Fruit fly (Drosophila melanogaster) whole organism, wandering third instar larva: ENCODE data around the gene Fum1.

Experiments
- Abd-B ChIP-seq: fragments of >200 bp; optimal IDR thresholded peaks from 2 replicates; lab custom pipeline; 2017; ENCODE audit warnings: missing biosample characterization, missing genetic modification characterization
- CG32264 ChIP-seq: fragments of 200-800 bp; sonication (Bioruptor generic); optimal IDR thresholded peaks from 2 replicates; lab custom pipeline; 2016; ENCODE audit warnings: missing biosample characterization, missing genetic modification characterization
- CG9705 ChIP-seq: fragments of 200-800 bp; sonication (Bioruptor generic); optimal IDR thresholded peaks from 2 replicates; lab custom pipeline; 2018; ENCODE audit warnings: missing biosample characterization, mild to moderate bottlenecking, missing genetic modification characterization
- CrebA ChIP-seq: fragments of 200-800 bp; sonication (Bioruptor generic); optimal IDR thresholded peaks from 2 replicates; lab custom pipeline; 2016; ENCODE audit warnings: missing biosample characterization, mild to moderate bottlenecking, missing genetic modification characterization, borderline replicate concordance
- Dfd ChIP-seq: fragments of >200 bp; optimal IDR thresholded peaks from 2 replicates; lab custom pipeline; 2017; ENCODE audit warnings: missing biosample characterization, missing genetic modification characterization
- Dif ChIP-seq: fragments of 200-275, 200-300 bp; sonication (Bioruptor generic); optimal IDR thresholded peaks from 2 replicates; lab custom pipeline; 2018; ENCODE audit warnings: missing biosample characterization, missing genetic modification characterization; ENCODE audit not compliant: partially characterized antibody
- GATAd ChIP-seq: sonication (Bioruptor generic); optimal IDR thresholded peaks from 2 replicates; lab custom pipeline; 2016; ENCODE audit warnings: missing biosample characterization, missing genetic modification characterization
- HLH106 ChIP-seq: fragments of 200-800 bp; optimal IDR thresholded peaks from 3 replicates; lab custom pipeline; 2019; ENCODE audit warnings: missing biosample characterization, mild to moderate bottlenecking, missing genetic modification characterization, moderate library complexity
- Hnf4 ChIP-seq: fragments of 200-800 bp; sonication (Bioruptor generic); optimal IDR thresholded peaks from 2 replicates; lab custom pipeline; 2016; ENCODE audit warnings: missing biosample characterization, mild to moderate bottlenecking, missing genetic modification characterization
- Hr78 ChIP-seq: fragments of >200 bp; optimal IDR thresholded peaks from 2 replicates; lab custom pipeline; 2017; ENCODE audit warnings: missing biosample characterization, missing genetic modification characterization
- Hr83 ChIP-seq: fragments of 200-300 bp; sonication (Bioruptor generic); optimal IDR thresholded peaks from 2 replicates; lab custom pipeline; 2016; ENCODE audit warnings: missing biosample characterization, mild to moderate bottlenecking, missing genetic modification characterization, moderate library complexity; ENCODE audit not compliant: poor library complexity, severe bottlenecking
- Jra ChIP-seq: sonication (Bioruptor generic); optimal IDR thresholded peaks from 2 replicates; lab custom pipeline; 2016; ENCODE audit warnings: missing biosample characterization, missing genetic modification characterization
- Mio ChIP-seq: sonication (Bioruptor generic); optimal IDR thresholded peaks from 2 replicates; lab custom pipeline; 2016; ENCODE audit warnings: missing biosample characterization, missing genetic modification characterization
- Myc ChIP-seq: fragments of >200 bp; optimal IDR thresholded peaks from 2 replicates; lab custom pipeline; 2017
- N ChIP-seq: fragments of >200 bp; optimal IDR thresholded peaks from 2 replicates; lab custom pipeline; 2018; ENCODE audit warnings: missing biosample characterization, missing external identifiers, missing genetic modification characterization
- OdsH ChIP-seq: fragments of 200-800 bp; sonication (Bioruptor generic); optimal IDR thresholded peaks from 2 replicates; lab custom pipeline; 2016; ENCODE audit warnings: missing biosample characterization, mild to moderate bottlenecking, missing genetic modification characterization
- Rel ChIP-seq, 2 experiments: fragments of 200-800 bp; sonication (Bioruptor generic) in 1 of 2; optimal IDR thresholded peaks; 2 replicates in 1 of 2; 3 replicates in 1 of 2; lab custom pipeline; 2016 to 2019; ENCODE audit warnings: mild to moderate bottlenecking in 2 of 2, missing biosample characterization in 2 of 2, missing genetic modification characterization in 2 of 2, moderate library complexity in 1 of 2
- Sp1 ChIP-seq: fragments of 200-800 bp; sonication (Bioruptor generic); optimal IDR thresholded peaks from 3 replicates; lab custom pipeline; 2019; ENCODE audit warnings: missing biosample characterization, mild to moderate bottlenecking, missing genetic modification characterization, moderate library complexity
- Vsx2 ChIP-seq: fragments of 200-300, 225-300 bp; sonication (Bioruptor generic); optimal IDR thresholded peaks from 2 replicates; lab custom pipeline; 2018; ENCODE audit warnings: missing biosample characterization, missing genetic modification characterization; ENCODE audit not compliant: partially characterized antibody
- br ChIP-seq: fragments of 200-800 bp; sonication (Bioruptor generic); optimal IDR thresholded peaks from 2 replicates; lab custom pipeline; 2016; ENCODE audit warnings: missing biosample characterization, missing genetic modification characterization
- brk ChIP-seq: fragments of 200-800 bp; sonication (Bioruptor generic); optimal IDR thresholded peaks from 2 replicates; lab custom pipeline; 2016; ENCODE audit warnings: missing biosample characterization, mild to moderate bottlenecking, missing genetic modification characterization
- dl ChIP-seq, 2 experiments: fragments of 175-275, 200-275 bp in 1 of 2; fragments of 200-275 bp in 1 of 2; sonication (Bioruptor generic); optimal IDR thresholded peaks; lab custom pipeline; 2018; ENCODE audit warnings: mild to moderate bottlenecking in 2 of 2, missing biosample characterization in 2 of 2, missing genetic modification characterization in 2 of 2, moderate library complexity in 2 of 2; ENCODE audit not compliant: partially characterized antibody in 2 of 2, insufficient read depth in 1 of 2
- dmrt93B ChIP-seq: fragments of 200-800 bp; sonication (Bioruptor generic); optimal IDR thresholded peaks from 2 replicates; lab custom pipeline; 2018; ENCODE audit warnings: missing biosample characterization, mild to moderate bottlenecking, missing genetic modification characterization
- dsf ChIP-seq: sonication (Bioruptor generic); optimal IDR thresholded peaks from 2 replicates; lab custom pipeline; 2016; ENCODE audit warnings: missing biosample characterization, missing genetic modification characterization, borderline replicate concordance
- ey ChIP-seq: fragments of 200-800 bp; sonication (Bioruptor generic); optimal IDR thresholded peaks from 2 replicates; lab custom pipeline; 2016; ENCODE audit warnings: missing biosample characterization, missing genetic modification characterization
- foxo ChIP-seq, 2 experiments: fragments of 200-800 bp; sonication (Bioruptor generic); optimal IDR thresholded peaks; 2 replicates in 1 of 2; 3 replicates in 1 of 2; lab custom pipeline; 2016 to 2017; ENCODE audit warnings: missing biosample characterization in 2 of 2, missing genetic modification characterization in 2 of 2
- fru ChIP-seq: fragments of 200-800 bp; sonication (Bioruptor generic); optimal IDR thresholded peaks from 3 replicates; lab custom pipeline; 2016; ENCODE audit warnings: missing biosample characterization, mild to moderate bottlenecking, missing genetic modification characterization
- h ChIP-seq: fragments of 200-800 bp; sonication (Bioruptor generic); optimal IDR thresholded peaks from 3 replicates; lab custom pipeline; 2016; ENCODE audit warnings: missing biosample characterization, mild to moderate bottlenecking, missing genetic modification characterization
- jim ChIP-seq: fragments of 175-275, 200-325 bp; sonication (Bioruptor generic); optimal IDR thresholded peaks from 2 replicates; lab custom pipeline; 2016; ENCODE audit warnings: missing biosample characterization, mild to moderate bottlenecking, missing genetic modification characterization
- lola ChIP-seq: fragments of >200 bp; optimal IDR thresholded peaks from 2 replicates; lab custom pipeline; 2017; ENCODE audit warnings: missing biosample characterization, missing genetic modification characterization
- pan ChIP-seq: fragments of >200 bp; optimal IDR thresholded peaks from 2 replicates; lab custom pipeline; 2017
- psq ChIP-seq: fragments of 200-800 bp; sonication (Bioruptor generic); optimal IDR thresholded peaks from 3 replicates; lab custom pipeline; 2017; ENCODE audit warnings: missing biosample characterization, mild to moderate bottlenecking, missing genetic modification characterization, moderate library complexity
- rgr ChIP-seq: fragments of 200-800 bp; sonication (Bioruptor generic); optimal IDR thresholded peaks from 3 replicates; lab custom pipeline; 2016; ENCODE audit warnings: missing biosample characterization, mild to moderate bottlenecking, missing genetic modification characterization
- sage ChIP-seq: fragments of 200-800 bp; sonication (Bioruptor generic); optimal IDR thresholded peaks from 2 replicates; lab custom pipeline; 2016; ENCODE audit warnings: missing biosample characterization, mild to moderate bottlenecking, missing genetic modification characterization
- sv ChIP-seq: fragments of 200-800 bp; sonication (Bioruptor generic); optimal IDR thresholded peaks from 3 replicates; lab custom pipeline; 2016; ENCODE audit warnings: missing biosample characterization, missing genetic modification characterization
- tai ChIP-seq: sonication (Bioruptor generic); optimal IDR thresholded peaks from 2 replicates; lab custom pipeline; 2016; ENCODE audit warnings: missing biosample characterization, missing genetic modification characterization
- usp ChIP-seq: fragments of >200 bp; optimal IDR thresholded peaks from 2 replicates; lab custom pipeline; 2017; ENCODE audit warnings: missing biosample characterization, missing genetic modification characterization
- woc ChIP-seq: sonication (Bioruptor generic); optimal IDR thresholded peaks from 2 replicates; lab custom pipeline; 2016; ENCODE audit warnings: missing biosample characterization, mild to moderate bottlenecking, missing genetic modification characterization

Gene Fum1

DNA sequence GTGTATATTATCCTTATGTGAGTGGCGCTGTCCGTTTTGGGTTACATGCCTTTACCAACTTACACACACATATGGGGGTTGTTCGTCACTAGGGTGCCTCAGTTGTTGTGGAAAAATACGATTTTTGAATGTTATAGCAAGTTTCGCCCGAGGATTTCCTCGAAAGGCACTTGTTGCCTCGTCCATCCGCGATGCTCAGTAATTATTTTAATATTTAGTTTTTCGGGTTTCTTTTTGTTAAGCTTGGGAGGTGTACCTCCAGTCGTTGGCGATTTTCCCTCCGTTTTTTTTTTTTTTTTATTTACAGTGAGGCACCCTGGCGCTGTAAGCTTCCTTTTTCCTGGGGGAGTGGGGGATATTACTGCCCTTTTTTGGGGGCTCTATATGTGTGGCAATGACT is 18.2 kb downstream of the Fum1 start:
- no peak for TF ChIP-seq tai (GFP tag; lab: Kevin White, UChicago)
- TF ChIP-seq N (GFP tag; lab: Kevin White, UChicago), result no peak
- no peak for TF ChIP-seq Vsx2 (GFP tag; lab: Kevin White, UChicago)
- TF ChIP-seq woc (GFP tag; lab: Kevin White, UChicago), result peak; percentile 38
- TF ChIP-seq Jra, result no peak
- TF ChIP-seq ey (GFP tag; lab: Kevin White, UChicago), result peak; percentile 70
- no peak for TF ChIP-seq dl (GFP tag; optimal IDR thresholded peaks at IDR 0.05; lab: Kevin White, UChicago; ENCODE audit: insufficient read depth in 1 of 2, partially characterized antibody in 2 of 2)
- no peak for TF ChIP-seq GATAd (GFP tag; lab: Kevin White, UChicago)
- no peak for TF ChIP-seq lola (GFP tag; lab: Kevin White, UChicago)
- TF ChIP-seq usp (GFP tag; lab: Kevin White, UChicago), result no peak
- TF ChIP-seq psq (GFP tag; lab: Kevin White, UChicago), result peak; percentile 30
- no peak for TF ChIP-seq sage
- peak; percentile 79 for TF ChIP-seq br (GFP tag; lab: Kevin White, UChicago)
- no peak for TF ChIP-seq Hr78 (GFP tag; lab: Kevin White, UChicago)
- peak; percentile 40 for TF ChIP-seq dmrt93B (GFP tag; lab: Kevin White, UChicago)
- TF ChIP-seq Abd-B, result no peak
- peak; percentile 84 for TF ChIP-seq fru (GFP tag; lab: Kevin White, UChicago)
- peak; percentile 45 for TF ChIP-seq CG32264 (GFP tag; lab: Kevin White, UChicago)
- TF ChIP-seq CrebA (GFP tag; lab: Kevin White, UChicago), result no peak
- no peak for TF ChIP-seq Hr83 (GFP tag; lab: Kevin White, UChicago)
- no peak for TF ChIP-seq jim (GFP tag; lab: Kevin White, UChicago)
- no peak for TF ChIP-seq pan (lab: Kevin White, UChicago)
- peak; percentile 28 for TF ChIP-seq Hnf4 (GFP tag; lab: Kevin White, UChicago)
- TF ChIP-seq rgr, result peak; percentile 74
- peak in 1 of 2 experiments; percentile 75 for TF ChIP-seq foxo (GFP tag; optimal IDR thresholded peaks at IDR 0.05; lab: Kevin White, UChicago)
- TF ChIP-seq sv (GFP tag; lab: Kevin White, UChicago), result peak; percentile 28
- no peak for TF ChIP-seq Mio (GFP tag; lab: Kevin White, UChicago)
- peak; percentile 82 for TF ChIP-seq Sp1 (GFP tag; lab: Kevin White, UChicago)
- peak; percentile 71 for TF ChIP-seq h
- TF ChIP-seq Myc (lab: Kevin White, UChicago), result no peak
- TF ChIP-seq Dfd (GFP tag; lab: Kevin White, UChicago), result no peak
- TF ChIP-seq dsf (GFP tag; lab: Kevin White, UChicago), result no peak
- no peak for TF ChIP-seq Dif (GFP tag; lab: Kevin White, UChicago)
- no peak for TF ChIP-seq Rel (GFP tag; optimal IDR thresholded peaks at IDR 0.05; lab: Kevin White, UChicago)
- peak; percentile 28 for TF ChIP-seq Rel (tag; optimal IDR thresholded peaks at IDR 0.05; lab: Kevin White, UChicago)
- peak; percentile 67 for TF ChIP-seq HLH106 (tag; lab: Kevin White, UChicago)
- TF ChIP-seq CG9705, result peak; percentile 32
- peak; percentile 67 for TF ChIP-seq OdsH (GFP tag; lab: Kevin White, UChicago)
- no peak for TF ChIP-seq brk (GFP tag; lab: Kevin White, UChicago)

DNA sequence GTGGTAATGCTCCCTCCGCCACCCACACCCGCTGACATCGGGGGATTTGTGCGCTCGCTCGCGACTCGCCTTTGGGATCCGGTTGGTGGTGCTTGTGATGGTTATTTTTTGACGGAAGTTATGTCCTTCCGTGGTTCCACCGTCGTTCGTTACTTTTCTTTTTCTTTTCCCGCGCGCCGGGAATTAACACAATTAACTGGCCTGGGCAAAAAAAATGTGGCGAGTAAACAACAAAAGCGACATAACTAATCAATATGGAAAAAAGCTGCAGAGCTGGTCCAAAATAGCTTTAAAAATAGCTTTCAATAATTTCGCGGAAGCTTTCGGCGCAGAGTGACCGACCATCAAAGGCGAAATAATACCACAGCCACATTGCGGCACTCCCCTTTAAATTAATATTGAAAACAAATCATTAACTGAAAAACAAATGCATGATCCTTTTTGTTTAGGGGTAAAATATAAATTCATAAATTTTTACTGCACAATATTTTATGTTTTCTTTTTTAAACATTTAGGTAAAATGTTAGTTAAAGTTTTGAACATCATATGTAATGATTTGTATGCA is 20.1 kb downstream of the Fum1 start, which contains the start of gene CG14440:
Gene CG14440, minus strand, starts transcription at position 320 of the 565 bp plus-strand sequence.
- no peak for TF ChIP-seq sv (GFP tag; lab: Kevin White, UChicago)
- no peak for TF ChIP-seq Rel (GFP tag; optimal IDR thresholded peaks at IDR 0.05; lab: Kevin White, UChicago)
- peak; percentile 81 for TF ChIP-seq Rel (tag; optimal IDR thresholded peaks at IDR 0.05; lab: Kevin White, UChicago)
- TF ChIP-seq, all 38 proteins: peak for 1
